Fruit fly (Drosophila melanogaster) whole organism, embryonic: Measurements from ENCODE around the gene CG42673.

ENCODE experiments used
- Adf1 ChIP-seq: fragments of 200-800 bp; sonication (Bioruptor generic); IDR thresholded peaks from 2 replicates; pipeline ENCODE4 v1.3.6; 2022; ENCODE audit warnings: missing biosample characterization, missing genetic modification characterization
- Atf-2 ChIP-seq: fragments of 200-800 bp; sonication (Bioruptor generic); optimal IDR thresholded peaks from 2 replicates; lab custom pipeline; 2016; ENCODE audit warnings: missing biosample characterization, missing genetic modification characterization
- CG10147 ChIP-seq: fragments of 200-800 bp; sonication (Bioruptor generic); optimal IDR thresholded peaks from 2 replicates; lab custom pipeline; 2019; ENCODE audit warnings: missing biosample characterization, mild to moderate bottlenecking, missing genetic modification characterization, moderate library complexity
- CG10654 ChIP-seq: fragments of 200-800 bp; sonication (Bioruptor generic); optimal IDR thresholded peaks from 2 replicates; lab custom pipeline; 2016; ENCODE audit warnings: missing biosample characterization, missing genetic modification characterization
- CG11695 ChIP-seq: fragments of 200-800 bp; sonication (Bioruptor generic); IDR thresholded peaks from 3 replicates; pipeline ENCODE4 v1.3.6; 2022; ENCODE audit warnings: missing biosample characterization, missing genetic modification characterization
- CG12744 ChIP-seq: fragments of 200-800 bp; sonication (Bioruptor generic); optimal IDR thresholded peaks from 2 replicates; lab custom pipeline; 2016; ENCODE audit warnings: missing biosample characterization, missing genetic modification characterization
- CG13424 ChIP-seq: fragments of 200-800 bp; sonication (Bioruptor generic); optimal IDR thresholded peaks from 2 replicates; lab custom pipeline; 2019; ENCODE audit warnings: missing biosample characterization, mild to moderate bottlenecking, missing genetic modification characterization, moderate library complexity
- CG15269 ChIP-seq: fragments of 200-800 bp; sonication (Bioruptor generic); optimal IDR thresholded peaks from 2 replicates; lab custom pipeline; 2018; ENCODE audit warnings: missing biosample characterization, mild to moderate bottlenecking, missing genetic modification characterization, moderate library complexity
- CG17359 ChIP-seq: fragments of 200-800 bp; sonication (Bioruptor generic); optimal IDR thresholded peaks from 3 replicates; lab custom pipeline; 2018; ENCODE audit warnings: missing biosample characterization, mild to moderate bottlenecking, missing genetic modification characterization, moderate library complexity
- CG18599 ChIP-seq: fragments of 200-800 bp; sonication (Bioruptor generic); optimal IDR thresholded peaks from 3 replicates; lab custom pipeline; 2017; ENCODE audit warnings: missing biosample characterization, missing genetic modification characterization, mild to moderate bottlenecking, moderate library complexity, missing genetic modification reagents
- CG2678 ChIP-seq: fragments of 200-800 bp; sonication (Bioruptor generic); optimal IDR thresholded peaks from 3 replicates; lab custom pipeline; 2019; ENCODE audit warnings: missing biosample characterization, mild to moderate bottlenecking, missing genetic modification characterization, moderate library complexity
- CG2712 ChIP-seq: fragments of 200-800 bp; optimal IDR thresholded peaks from 3 replicates; lab custom pipeline; 2019; ENCODE audit warnings: missing biosample characterization, mild to moderate bottlenecking, missing genetic modification characterization, moderate library complexity
- CG2875 ChIP-seq: fragments of 200-800 bp; sonication (Bioruptor generic); optimal IDR thresholded peaks from 2 replicates; lab custom pipeline; 2017; ENCODE audit warnings: missing biosample characterization, mild to moderate bottlenecking, missing genetic modification characterization, missing genetic modification reagents
- CG32772 ChIP-seq: fragments of 200-800 bp; sonication (Bioruptor generic); IDR thresholded peaks from 2 replicates; pipeline ENCODE4 v1.3.6; 2022; ENCODE audit warnings: missing biosample characterization, missing genetic modification characterization
- CG33213 ChIP-seq: fragments of 200-800 bp; sonication (Bioruptor generic); optimal IDR thresholded peaks from 3 replicates; lab custom pipeline; 2016; ENCODE audit warnings: missing biosample characterization, missing genetic modification characterization
- CG3726 ChIP-seq: fragments of 200-800 bp; sonication (Bioruptor generic); IDR thresholded peaks from 3 replicates; pipeline ENCODE4, ENCODE4 v1.3.6; 2022; ENCODE audit warnings: missing biosample characterization, missing genetic modification characterization
- CG43689 ChIP-seq: fragments of 200-800 bp; sonication (Bioruptor generic); IDR thresholded peaks from 2 replicates; pipeline ENCODE4 v1.3.6; 2022; ENCODE audit warnings: missing biosample characterization, missing genetic modification characterization
- CG4424 ChIP-seq: fragments of 200-800 bp; sonication (Bioruptor generic); optimal IDR thresholded peaks from 3 replicates; lab custom pipeline; 2016; ENCODE audit warnings: missing biosample characterization, missing genetic modification characterization
- CG5953 ChIP-seq: fragments of 200-800 bp; sonication (Bioruptor generic); IDR thresholded peaks from 2 replicates; pipeline ENCODE4 v1.3.6; 2022; ENCODE audit warnings: missing biosample characterization, missing genetic modification characterization
- CG6175 ChIP-seq: fragments of 200-800 bp; sonication (Bioruptor generic); IDR thresholded peaks from 3 replicates; pipeline ENCODE4 v1.3.6; 2022; ENCODE audit warnings: missing biosample characterization, missing genetic modification characterization
- CG6254 ChIP-seq: fragments of 200-800 bp; sonication (Bioruptor generic); optimal IDR thresholded peaks from 3 replicates; lab custom pipeline; 2017; ENCODE audit warnings: mild to moderate bottlenecking, missing biosample characterization, missing genetic modification reagents, missing genetic modification characterization
- CG6813 ChIP-seq: fragments of 200-800 bp; sonication (Bioruptor generic); optimal IDR thresholded peaks from 2 replicates; lab custom pipeline; 2017; ENCODE audit warnings: missing biosample characterization, missing genetic modification characterization, mild to moderate bottlenecking, moderate library complexity, missing genetic modification reagents
- CG7271 ChIP-seq: fragments of 200-800 bp; sonication (Bioruptor generic); optimal IDR thresholded peaks from 2 replicates; lab custom pipeline; 2018; ENCODE audit warnings: missing biosample characterization, mild to moderate bottlenecking, missing genetic modification characterization, moderate library complexity
- CG7372 ChIP-seq: fragments of 200-800 bp; sonication (Bioruptor generic); IDR thresholded peaks from 2 replicates; pipeline ENCODE4 v1.3.6; 2022; ENCODE audit warnings: missing biosample characterization, missing genetic modification characterization
- CG7987 ChIP-seq: fragments of 200-800 bp; sonication (Bioruptor generic); optimal IDR thresholded peaks from 2 replicates; lab custom pipeline; 2018; ENCODE audit warnings: missing biosample characterization, mild to moderate bottlenecking, missing genetic modification characterization, moderate library complexity
- CG9215 ChIP-seq: fragments of 200-800 bp; sonication (Bioruptor generic); IDR thresholded peaks from 2 replicates; pipeline ENCODE4 v1.3.6; 2022; ENCODE audit warnings: missing biosample characterization, missing genetic modification characterization
- CG9727 ChIP-seq: fragments of 200-800 bp; sonication (Bioruptor generic); optimal IDR thresholded peaks from 3 replicates; lab custom pipeline; 2017; ENCODE audit warnings: missing biosample characterization, mild to moderate bottlenecking, missing genetic modification characterization
- CG9876 ChIP-seq: fragments of 200-800 bp; sonication (Bioruptor generic); optimal IDR thresholded peaks from 2 replicates; lab custom pipeline; 2016; ENCODE audit warnings: missing biosample characterization, missing genetic modification characterization
- CHES-1-like ChIP-seq: fragments of 200-800 bp; sonication (Bioruptor generic); optimal IDR thresholded peaks from 2 replicates; lab custom pipeline; 2016; ENCODE audit warnings: missing biosample characterization, missing genetic modification characterization
- Doc2 ChIP-seq: fragments of 200-800 bp; sonication (Bioruptor generic); IDR thresholded peaks from 2 replicates; pipeline ENCODE4 v1.3.6; 2022; ENCODE audit warnings: missing biosample characterization, missing genetic modification characterization
- Hr78 ChIP-seq, 2 experiments: fragments of 200-800 bp in 1 of 2; fragments of >200 bp in 1 of 2; sonication (Bioruptor generic) in 1 of 2; optimal IDR thresholded peaks; 2 replicates each; lab custom pipeline; 2017 to 2019; ENCODE audit warnings: missing biosample characterization in 2 of 2, missing genetic modification characterization in 2 of 2, mild to moderate bottlenecking in 1 of 2, moderate library complexity in 1 of 2
- Kr ChIP-seq: fragments of 200-800 bp; sonication (Bioruptor generic); optimal IDR thresholded peaks from 2 replicates; lab custom pipeline; 2017; ENCODE audit warnings: missing biosample characterization, mild to moderate bottlenecking, missing genetic modification characterization
- Nf-YA ChIP-seq: fragments of 200-800 bp; sonication (Bioruptor generic); IDR thresholded peaks from 2 replicates; pipeline ENCODE4 v1.3.6; 2022; ENCODE audit warnings: missing biosample characterization, missing genetic modification characterization
- PHDP ChIP-seq: fragments of 200-800 bp; sonication (Bioruptor generic); optimal IDR thresholded peaks from 3 replicates; lab custom pipeline; 2018; ENCODE audit warnings: missing biosample characterization, mild to moderate bottlenecking, missing genetic modification characterization, moderate library complexity
- Sin3A ChIP-seq: fragments of >200 bp; optimal IDR thresholded peaks from 2 replicates; lab custom pipeline; 2018
- abd-A ChIP-seq: fragments of 200-800 bp; sonication (Bioruptor generic); optimal IDR thresholded peaks from 3 replicates; lab custom pipeline; 2019; ENCODE audit warnings: missing biosample characterization, mild to moderate bottlenecking, missing genetic modification characterization, moderate library complexity
- ap ChIP-seq: fragments of 200-800 bp; sonication (Bioruptor generic); IDR thresholded peaks from 2 replicates; pipeline ENCODE4 v1.3.6; 2022; ENCODE audit warnings: missing biosample characterization, missing genetic modification characterization
- crol ChIP-seq: fragments of 200-800 bp; sonication (Bioruptor generic); IDR thresholded peaks from 2 replicates; pipeline ENCODE4 v1.3.6; 2022; ENCODE audit warnings: missing biosample characterization, missing genetic modification characterization
- dan ChIP-seq: fragments of 200-800 bp; sonication (Bioruptor generic); IDR thresholded peaks from 2 replicates; pipeline ENCODE4 v1.3.6; 2022; ENCODE audit warnings: missing biosample characterization, missing genetic modification characterization
- ems ChIP-seq: fragments of 200-800 bp; sonication (Bioruptor generic); optimal IDR thresholded peaks from 3 replicates; lab custom pipeline; 2016; ENCODE audit warnings: missing biosample characterization, missing genetic modification characterization
- ewg ChIP-seq: fragments of 200-800 bp; sonication (Bioruptor generic); optimal IDR thresholded peaks from 3 replicates; lab custom pipeline; 2017; ENCODE audit warnings: mild to moderate bottlenecking, missing biosample characterization, missing genetic modification reagents, missing genetic modification characterization
- eyg ChIP-seq: fragments of 200-800 bp; sonication (Bioruptor generic); optimal IDR thresholded peaks from 3 replicates; lab custom pipeline; 2016; ENCODE audit warnings: missing biosample characterization, missing genetic modification characterization
- gro ChIP-seq: fragments of 200-800 bp; sonication (Bioruptor generic); optimal IDR thresholded peaks from 2 replicates; lab custom pipeline; 2016; ENCODE audit warnings: missing biosample characterization, missing genetic modification characterization
- jing ChIP-seq: fragments of 200-800 bp; sonication (Bioruptor generic); optimal IDR thresholded peaks from 2 replicates; lab custom pipeline; 2018; ENCODE audit warnings: missing biosample characterization, mild to moderate bottlenecking, missing genetic modification characterization
- lmd ChIP-seq: fragments of 200-800 bp; sonication (Bioruptor generic); IDR thresholded peaks from 2 replicates; pipeline ENCODE4 v1.3.6; 2022; ENCODE audit warnings: missing biosample characterization, missing genetic modification characterization
- pb ChIP-seq: fragments of 200-800 bp; sonication (Bioruptor generic); optimal IDR thresholded peaks from 3 replicates; lab custom pipeline; 2016; ENCODE audit warnings: missing biosample characterization, missing genetic modification characterization
- sd ChIP-seq: fragments of 200-800 bp; sonication (Bioruptor generic); optimal IDR thresholded peaks from 3 replicates; lab custom pipeline; 2018; ENCODE audit warnings: missing biosample characterization, mild to moderate bottlenecking, missing genetic modification characterization, moderate library complexity
- sim ChIP-seq: fragments of 200-800 bp; sonication (Bioruptor generic); IDR thresholded peaks from 2 replicates; pipeline ENCODE4 v1.3.6; 2022; ENCODE audit warnings: missing biosample characterization, missing genetic modification characterization
- so ChIP-seq: fragments of 200-800 bp; sonication (Bioruptor generic); IDR thresholded peaks from 3 replicates; pipeline ENCODE4 v1.3.6; 2022; ENCODE audit warnings: missing biosample characterization, missing genetic modification characterization
- sug ChIP-seq: fragments of 200-800 bp; optimal IDR thresholded peaks from 2 replicates; lab custom pipeline; 2019; ENCODE audit warnings: missing biosample characterization, mild to moderate bottlenecking, missing genetic modification characterization, moderate library complexity
- toy ChIP-seq: fragments of 200-800 bp; sonication (Bioruptor generic); IDR thresholded peaks from 2 replicates; pipeline ENCODE4 v1.3.6; 2022; ENCODE audit warnings: missing biosample characterization, missing genetic modification characterization
- ttk ChIP-seq: fragments of 200-800 bp; sonication (Bioruptor generic); IDR thresholded peaks from 2 replicates; pipeline ENCODE4 v2.1.2; 2022; ENCODE audit warnings: missing biosample characterization, missing genetic modification characterization
- unc-4 ChIP-seq: fragments of 200-800 bp; sonication (Bioruptor generic); IDR thresholded peaks from 2 replicates; pipeline ENCODE4 v1.3.6; 2022; ENCODE audit warnings: missing biosample characterization, missing genetic modification characterization; ENCODE audit not compliant: partially characterized antibody
- yki ChIP-seq: fragments of >200 bp; optimal IDR thresholded peaks from 3 replicates; lab custom pipeline; 2018
- z ChIP-seq: fragments of 200-800 bp; sonication (Bioruptor generic); IDR thresholded peaks from 3 replicates; pipeline ENCODE4 v1.3.6; 2022; ENCODE audit warnings: missing biosample characterization, missing genetic modification characterization

CG42673 gene

DNA sequence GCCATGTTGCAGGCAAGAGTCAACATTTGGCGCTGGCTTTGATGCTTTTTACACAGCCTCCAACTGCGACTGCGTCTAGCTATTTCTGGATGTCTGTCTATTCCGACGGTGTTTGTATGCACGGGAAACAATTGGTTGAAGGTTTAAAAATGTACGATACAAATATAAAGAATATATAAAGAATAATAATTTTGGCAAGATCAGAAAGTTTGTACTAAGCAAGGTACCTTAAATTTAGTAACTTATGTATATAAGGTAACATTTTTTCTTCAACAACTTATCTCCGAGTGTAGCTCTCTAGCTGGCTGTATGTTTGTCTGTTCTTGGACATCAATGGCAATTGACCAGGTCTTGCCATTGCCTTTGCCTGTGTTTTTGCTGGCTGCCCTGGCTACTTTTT is 19.8 kb downstream of the CG42673 start (continued):
- TF ChIP-seq CG7271 (tag; lab: Kevin White, UChicago) (no peak), CG2678 (peak; percentile 52), ap (no peak), so (GFP tag; lab: Robert Waterston, UW) (0 out of 3 replicates have a peak, but pooled peaks have one; percentile 48), Nf-YA (no peak), CG10654 (GFP tag; lab: Kevin White, UChicago) (no peak), CG2875 (GFP tag; lab: Kevin White, UChicago) (no peak), jing (GFP tag; lab: Kevin White, UChicago) (no peak), CG6254 (no peak), CG9876 (no peak), yki (lab: Kevin White, UChicago) (no peak), CG4424 (peak; percentile 16), Hr78 (GFP tag; optimal IDR thresholded peaks at IDR 0.05; lab: Kevin White, UChicago) (no peak), CG9215 (GFP tag; lab: Robert Waterston, UW) (no peak), sug (tag; lab: Kevin White, UChicago) (no peak), ttk (peak; percentile 43; the same call in 1 of the 2 replicates), Adf1 (no peak), CG32772 (no peak), CG9727 (GFP tag; lab: Kevin White, UChicago) (no peak), Doc2 (GFP tag; lab: Robert Waterston, UW) (no peak), pb (no peak), CG7987 (no peak), CG17359 (tag; lab: Kevin White, UChicago) (peak; percentile 35), z (no peak), sim (no peak), CG43689 (no peak), CG11695 (GFP tag; lab: Robert Waterston, UW) (0 out of 3 replicates have a peak, but pooled peaks have one; percentile 39), Kr (GFP tag; lab: Kevin White, UChicago) (no peak), CG6813 (no peak), unc-4 (GFP tag; lab: Robert Waterston, UW) (no peak), Sin3A (lab: Kevin White, UChicago) (no peak), toy (GFP tag; lab: Robert Waterston, UW) (no peak), CG5953 (GFP tag; lab: Robert Waterston, UW) (no peak), dan (GFP tag; lab: Robert Waterston, UW) (no peak), ewg (GFP tag; lab: Kevin White, UChicago) (no peak), sd (tag; lab: Kevin White, UChicago) (no peak), CG2712 (tag; lab: Kevin White, UChicago) (peak; percentile 34), CG13424 (tag; lab: Kevin White, UChicago) (peak; percentile 12), ems (GFP tag; lab: Kevin White, UChicago) (no peak), eyg (GFP tag; lab: Kevin White, UChicago) (no peak), lmd (GFP tag; lab: Robert Waterston, UW) (no peak), CG6175 (GFP tag; lab: Robert Waterston, UW) (no peak)

DNA sequence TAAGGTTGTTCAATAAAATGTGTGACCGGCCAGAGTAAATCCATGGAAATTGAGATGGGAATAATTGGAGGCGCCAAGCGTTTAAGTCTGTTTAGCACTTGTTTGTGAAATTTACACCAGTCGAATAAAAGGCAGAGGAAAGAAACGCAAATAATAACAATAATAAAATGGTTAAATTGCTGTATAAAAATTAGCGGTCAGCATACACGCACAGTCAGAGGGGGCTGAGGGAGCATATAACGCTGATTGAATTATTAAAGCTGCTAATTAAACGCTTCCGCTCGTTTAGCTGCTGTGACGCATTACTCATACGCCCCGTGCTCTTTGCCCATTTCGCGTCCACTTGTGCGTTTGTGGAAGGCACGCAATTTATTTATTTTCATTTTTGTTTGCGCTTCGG is 20.7 kb downstream of the CG42673 start:
- TF ChIP-seq PHDP (tag; lab: Kevin White, UChicago) (peak; percentile 8), gro (peak; percentile 6), CG33213 (GFP tag; lab: Kevin White, UChicago) (no peak), sd (tag; lab: Kevin White, UChicago) (peak; percentile 43), CG7372 (GFP tag; lab: Robert Waterston, UW) (0 out of 2 replicates have a peak, but pooled peaks have one; percentile 13), CG18599 (peak; percentile 3), CG15269 (tag; lab: Kevin White, UChicago) (peak; percentile 9), abd-A (peak; percentile 71), Atf-2 (GFP tag; lab: Kevin White, UChicago) (no peak), CHES-1-like (GFP tag; lab: Kevin White, UChicago) (no peak), crol (GFP tag; lab: Robert Waterston, UW) (peak; percentile 53; the same call in 1 of the 2 replicates), CG3726 (GFP tag; lab: Robert Waterston, UW) (no peak), CG10147 (GFP tag; lab: Kevin White, UChicago) (no peak), CG12744 (no peak)
